Fruit fly (Drosophila melanogaster) Kc167 (cell line): ENCODE data around the gene lsn.

Experiments used
- h ChIP-seq: fragments of >200 bp; optimal IDR thresholded peaks from 3 replicates; lab custom pipeline; 2018; ENCODE audit warnings: missing external identifiers
- psq ChIP-seq: fragments of >200 bp; optimal IDR thresholded peaks from 2 replicates; lab custom pipeline; 2017; ENCODE audit warnings: missing external identifiers
- ttk ChIP-seq: sonication (Bioruptor generic); optimal IDR thresholded peaks from 2 replicates; lab custom pipeline; 2017; ENCODE audit warnings: missing external identifiers

DNA sequence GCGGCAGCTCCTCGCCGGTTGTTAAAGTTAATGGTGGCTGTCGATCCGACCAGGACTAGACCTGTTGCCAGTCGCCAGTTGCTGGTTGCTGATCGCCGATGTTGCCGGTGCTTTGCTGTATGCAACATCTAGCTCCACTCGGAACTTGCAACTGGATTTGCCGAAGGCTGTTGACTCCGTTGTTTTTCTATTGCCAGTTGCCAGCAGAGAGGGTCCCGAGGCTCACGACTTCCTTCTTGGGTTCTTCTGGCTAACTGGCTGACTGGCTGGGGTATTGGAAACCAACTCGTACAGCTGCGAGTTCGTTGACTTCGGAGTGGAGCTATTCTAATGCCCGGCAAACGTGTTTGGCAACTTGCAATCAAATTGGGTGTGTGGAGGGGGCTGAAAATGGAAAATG, 33.9 kb upstream of the lsn start:
- TF ChIP-seq ttk (lab: Kevin White, UChicago) (no peak), psq (lab: Kevin White, UChicago) (no peak), h (lab: Kevin White, UChicago) (no peak)
